Fruit fly (Drosophila melanogaster): Measurements from ENCODE around the gene Snmp1.

DNA sequence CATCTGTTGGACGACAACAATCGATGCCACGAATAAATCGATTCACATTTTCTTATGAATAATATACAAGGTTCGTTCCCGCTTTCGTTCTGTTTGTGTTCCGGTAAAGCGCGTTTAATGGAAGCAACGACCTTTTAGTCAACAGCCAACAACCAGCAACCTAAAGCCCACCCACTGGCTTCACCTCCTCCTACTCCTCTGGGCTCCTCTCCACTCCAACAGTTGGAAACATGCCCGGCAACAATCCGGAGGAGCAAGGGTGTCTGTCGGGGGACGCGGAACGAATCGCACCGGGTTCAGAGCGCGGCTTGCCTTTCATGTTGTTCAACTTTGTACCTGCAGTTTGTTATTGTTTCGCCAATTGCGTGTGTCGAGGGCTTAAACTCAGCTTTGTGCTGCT is 43.8 kb downstream of the Snmp1 start:
- TF ChIP-seq CTCF (optimal IDR thresholded peaks at IDR 0.05): no peak
- TF ChIP-seq CG8478 (optimal IDR thresholded peaks at IDR 0.05): no peak

Data from S2 (cell line).